Worm (Caenorhabditis elegans) whole organism, L3 larva: ENCODE measurements around the gene srg-32.

Experiments
- R02D3.7 ChIP-seq: fragments of 150-350 bp; optimal IDR thresholded peaks from 2 replicates; lab custom pipeline; 2014; ENCODE audit warnings: missing biosample characterization, missing genetic modification characterization
- ceh-28 ChIP-seq: fragments of 150-350 bp; optimal IDR thresholded peaks from 2 replicates; lab custom pipeline; 2014; ENCODE audit warnings: missing biosample characterization, missing genetic modification reagents, missing genetic modification characterization
- ceh-9 ChIP-seq: sonication (generic microtip); optimal IDR thresholded peaks from 2 replicates; lab custom pipeline; 2018; ENCODE audit warnings: missing biosample characterization, missing genetic modification characterization
- daf-12 ChIP-seq: fragments of 150-350 bp; optimal IDR thresholded peaks from 2 replicates; lab custom pipeline; 2014; ENCODE audit warnings: missing biosample characterization, missing genetic modification reagents, missing genetic modification characterization
- elt-1 ChIP-seq: fragments of 150-350 bp; optimal IDR thresholded peaks from 2 replicates; lab custom pipeline; 2014; ENCODE audit warnings: missing biosample characterization, missing genetic modification characterization
- fkh-2 ChIP-seq: fragments of 150-350 bp; optimal IDR thresholded peaks from 2 replicates; lab custom pipeline; 2014; ENCODE audit warnings: missing biosample characterization, missing genetic modification reagents, missing genetic modification characterization
- lin-39 ChIP-seq: fragments of 150-350 bp; optimal IDR thresholded peaks from 2 replicates; lab custom pipeline; 2018; ENCODE audit warnings: missing biosample characterization, missing genetic modification reagents, missing genetic modification characterization
- nfya-1 ChIP-seq: sonication (generic microtip); optimal IDR thresholded peaks from 2 replicates; lab custom pipeline; 2017; ENCODE audit warnings: missing genetic modification characterization, mild to moderate bottlenecking, missing compliant biosample characterization, antibody characterized with exemption, moderate library complexity; ENCODE audit not compliant: insufficient read depth
- nhr-11 ChIP-seq: fragments of 150-350 bp; optimal IDR thresholded peaks from 2 replicates; lab custom pipeline; 2014; ENCODE audit warnings: missing biosample characterization, missing genetic modification characterization
- nhr-12 ChIP-seq: fragments of 150-350 bp; optimal IDR thresholded peaks from 2 replicates; lab custom pipeline; 2014; ENCODE audit warnings: missing biosample characterization, missing genetic modification characterization
- nhr-77 ChIP-seq: fragments of 150-350 bp; optimal IDR thresholded peaks from 2 replicates; lab custom pipeline; 2014; ENCODE audit warnings: missing biosample characterization, missing genetic modification characterization
- tbx-2 ChIP-seq: sonication (generic microtip); optimal IDR thresholded peaks from 2 replicates; lab custom pipeline; 2016; ENCODE audit warnings: mild to moderate bottlenecking, missing genetic modification characterization, missing compliant biosample characterization
- zag-1 ChIP-seq: fragments of 150-350 bp; optimal IDR thresholded peaks from 2 replicates; lab custom pipeline; 2014; ENCODE audit warnings: missing biosample characterization, missing genetic modification characterization
- ztf-11 ChIP-seq: fragments of 150-350 bp; optimal IDR thresholded peaks from 2 replicates; lab custom pipeline; 2014; ENCODE audit warnings: missing biosample characterization, missing genetic modification characterization

DNA sequence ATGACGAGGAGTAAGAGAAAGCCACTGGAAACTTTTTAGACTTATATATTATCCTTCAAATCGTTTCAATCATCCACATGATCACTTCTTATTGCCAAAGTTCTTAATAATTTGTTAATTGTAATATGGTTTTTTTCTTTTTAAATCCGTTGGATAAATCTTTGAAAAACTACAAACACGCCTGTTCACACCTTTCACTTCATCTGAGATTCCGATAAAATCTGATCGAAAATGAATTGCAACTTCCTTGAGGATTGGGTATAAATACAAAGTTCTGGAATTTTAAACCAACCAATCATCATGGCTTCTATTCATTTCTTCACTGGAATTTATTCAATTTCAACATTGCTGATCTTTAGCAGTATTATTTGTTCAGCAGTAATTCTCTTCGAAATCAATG lies 28.0 kb downstream of the srg-32 start, which contains the start of gene col-152:
- no peak for TF ChIP-seq tbx-2 (tag; lab: Kevin White, UChicago)
- TF ChIP-seq nhr-77 (tag; lab: Kevin White, UChicago) = no peak
- TF ChIP-seq nfya-1 (tag; lab: Kevin White, UChicago) = no peak
- no peak for TF ChIP-seq R02D3.7 (tag; lab: Kevin White, UChicago)
- no peak for TF ChIP-seq daf-12 (tag; lab: Kevin White, UChicago)
- no peak for TF ChIP-seq ztf-11 (tag; lab: Kevin White, UChicago)
- no peak for TF ChIP-seq ceh-28 (tag; lab: Kevin White, UChicago)
- no peak for TF ChIP-seq elt-1 (tag; lab: Kevin White, UChicago)
- TF ChIP-seq zag-1 (tag; lab: Kevin White, UChicago) = no peak
- no peak for TF ChIP-seq nhr-12
- no peak for TF ChIP-seq ceh-9
- TF ChIP-seq nhr-11 (tag; lab: Kevin White, UChicago) = no peak
- TF ChIP-seq lin-39 (tag; lab: Kevin White, UChicago) = no peak
- no peak for TF ChIP-seq fkh-2 (tag; lab: Kevin White, UChicago)
